4 worm cellular contexts compared by ENCODE assay signal in genomic region chrIV:11928388-11928787, ce11.
TF ChIP-seq lines count a peak whose summit lies in the region.

No protein-coding gene starts in this region.

TF ChIP-seq in whole organism, L2 larva, 48 proteins besides CTCF, POLR2A, EP300 and RAD21:
- TF ChIP-seq F13H6.1 (tag; optimal IDR thresholded peaks at IDR 0.05; lab: Kevin White, UChicago) = peak; percentile 14
- no peak for TF ChIP-seq peb-1 (tag; optimal IDR thresholded peaks at IDR 0.05; lab: Kevin White, UChicago)
- TF ChIP-seq crh-2 (tag; optimal IDR thresholded peaks at IDR 0.05; lab: Kevin White, UChicago) = peak; percentile 9
- TF ChIP-seq ceh-16 (tag; optimal IDR thresholded peaks at IDR 0.05; lab: Kevin White, UChicago) = peak; percentile 0
- TF ChIP-seq fos-1 (tag; optimal IDR thresholded peaks at IDR 0.05; lab: Kevin White, UChicago) = peak; percentile 40
- peak; percentile 77 for TF ChIP-seq sma-3 (GFP tag; optimal IDR thresholded peaks at IDR 0.05; lab: Kevin White, UChicago)
- TF ChIP-seq lsy-2 (tag; optimal IDR thresholded peaks at IDR 0.05; lab: Kevin White, UChicago) = no peak
- TF ChIP-seq unc-55 (GFP tag; optimal IDR thresholded peaks at IDR 0.05; lab: Kevin White, UChicago) = no peak
- no peak for TF ChIP-seq aly-2 (tag; optimal IDR thresholded peaks at IDR 0.05; lab: Kevin White, UChicago)
- TF ChIP-seq nhr-25 (tag; optimal IDR thresholded peaks at IDR 0.05; lab: Kevin White, UChicago) = peak; percentile 17
- peak; percentile 33 for TF ChIP-seq lin-11 (tag; optimal IDR thresholded peaks at IDR 0.05; lab: Kevin White, UChicago)
- peak; percentile 34 for TF ChIP-seq C34F6.9 (tag; optimal IDR thresholded peaks at IDR 0.05; lab: Kevin White, UChicago)
- TF ChIP-seq ztf-11 (tag; optimal IDR thresholded peaks at IDR 0.05; lab: Kevin White, UChicago) = no peak
- TF ChIP-seq nhr-11 (tag; optimal IDR thresholded peaks at IDR 0.05; lab: Kevin White, UChicago) = no peak
- no peak for TF ChIP-seq mbf-1 (tag; optimal IDR thresholded peaks at IDR 0.05; lab: Kevin White, UChicago)
- TF ChIP-seq sma-9 (GFP tag; optimal IDR thresholded peaks at IDR 0.05; lab: Kevin White, UChicago) = peak; percentile 56
- TF ChIP-seq sma-9 (tag; optimal IDR thresholded peaks at IDR 0.05; lab: Kevin White, UChicago) = no peak
- peak; percentile 29 for TF ChIP-seq sem-4 (tag; optimal IDR thresholded peaks at IDR 0.05; lab: Kevin White, UChicago)
- TF ChIP-seq ceh-82 (tag; optimal IDR thresholded peaks at IDR 0.05; lab: Kevin White, UChicago) = no peak
- TF ChIP-seq ZK546.5 (tag; optimal IDR thresholded peaks at IDR 0.05; lab: Kevin White, UChicago) = no peak
- peak; percentile 26 for TF ChIP-seq nhr-21 (tag; optimal IDR thresholded peaks at IDR 0.05; lab: Kevin White, UChicago)
- TF ChIP-seq gmeb-1 (tag; optimal IDR thresholded peaks at IDR 0.05; lab: Kevin White, UChicago) = peak; percentile 42
- TF ChIP-seq nhr-129 (tag; optimal IDR thresholded peaks at IDR 0.05; lab: Kevin White, UChicago) = peak; percentile 49
- TF ChIP-seq egl-27 (tag; optimal IDR thresholded peaks at IDR 0.05; lab: Kevin White, UChicago) = no peak

TF ChIP-seq in whole organism, L4 larva, 104 proteins besides CTCF, POLR2A, EP300 and RAD21 (continues in another document):
- TF ChIP-seq ZK337.2 (GFP tag; IDR thresholded peaks at IDR 0.05; lab: Robert Waterston, UW) (peak; percentile 47; the same call in 1 of the 2 replicates), Y5F2A.4 (GFP tag; optimal IDR thresholded peaks at IDR 0.05; lab: Kevin White, UChicago) (no peak), hlh-11 (tag; optimal IDR thresholded peaks at IDR 0.05; lab: Kevin White, UChicago) (peak; percentile 57), cey-2 (tag; optimal IDR thresholded peaks at IDR 0.05; lab: Kevin White, UChicago; ENCODE audit: borderline replicate concordance, insufficient read depth) (no peak), ceh-82 (tag; optimal IDR thresholded peaks at IDR 0.05; lab: Kevin White, UChicago) (no peak), madf-9 (GFP tag; conservative IDR thresholded peaks at IDR 0.05; lab: Robert Waterston, UW) (no peak), snpc-1.2 (GFP tag; IDR thresholded peaks at IDR 0.05; lab: Robert Waterston, UW) (peak; percentile 91), nhr-42 (GFP tag; IDR thresholded peaks at IDR 0.05; lab: Robert Waterston, UW) (peak; percentile 70; the same call in 1 of the 2 replicates), arid-1 (GFP tag; conservative IDR thresholded peaks at IDR 0.05; lab: Robert Waterston, UW) (peak; percentile 71), hif-1 (tag; optimal IDR thresholded peaks at IDR 0.05; lab: Kevin White, UChicago) (no peak), hmg-1.1 (GFP tag; IDR thresholded peaks at IDR 0.05; lab: Robert Waterston, UW) (peak; percentile 68), unc-39 (tag; optimal IDR thresholded peaks at IDR 0.05; lab: Kevin White, UChicago) (no peak), ZK546.5 (tag; optimal IDR thresholded peaks at IDR 0.05; lab: Kevin White, UChicago) (no peak), hlh-30 (tag; optimal IDR thresholded peaks at IDR 0.05; lab: Kevin White, UChicago; ENCODE audit: insufficient read depth) (peak; percentile 60), saeg-2 (GFP tag; IDR thresholded peaks at IDR 0.05; lab: Robert Waterston, UW) (peak; percentile 76; the same call in 1 of the 2 replicates), zip-2 (tag; optimal IDR thresholded peaks at IDR 0.05; lab: Kevin White, UChicago) (no peak), daf-19 (GFP tag; conservative IDR thresholded peaks at IDR 0.05; lab: Robert Waterston, UW) (no peak), nhr-10 (tag; optimal IDR thresholded peaks at IDR 0.05; lab: Kevin White, UChicago) (no peak), dmd-8 (GFP tag; IDR thresholded peaks at IDR 0.05; lab: Robert Waterston, UW) (peak; percentile 87; the same call in 1 of the 2 replicates), mdl-1 (tag; optimal IDR thresholded peaks at IDR 0.05; lab: Kevin White, UChicago) (peak in 1 of 2 experiments; percentile 39), spr-1 (tag; optimal IDR thresholded peaks at IDR 0.05; lab: Kevin White, UChicago) (peak; percentile 39), zfp-2 (tag; optimal IDR thresholded peaks at IDR 0.05; lab: Kevin White, UChicago) (no peak), dmd-6 (GFP tag; IDR thresholded peaks at IDR 0.05; lab: Robert Waterston, UW) (peak; percentile 74)

TF ChIP-seq in whole organism, late embryonic, 69 proteins besides CTCF, POLR2A, EP300 and RAD21 (continues in another document):
- TF ChIP-seq fkh-6 (tag; optimal IDR thresholded peaks at IDR 0.05; lab: Kevin White, UChicago) (peak; percentile 19), ceh-45 (GFP tag; IDR thresholded peaks at IDR 0.05; lab: Robert Waterston, UW) (no peak), ceh-14 (tag; optimal IDR thresholded peaks at IDR 0.05; lab: Kevin White, UChicago) (no peak), ama-1 (optimal IDR thresholded peaks at IDR 0.05; lab: Kevin White, UChicago) (no peak), ceh-22 (tag; optimal IDR thresholded peaks at IDR 0.05; lab: Kevin White, UChicago) (no peak), ceh-6 (GFP tag; optimal IDR thresholded peaks at IDR 0.05; lab: Kevin White, UChicago) (peak; percentile 44), T23F11.4 (GFP tag; optimal IDR thresholded peaks at IDR 0.05; lab: Kevin White, UChicago) (peak; percentile 30), elt-2 (tag; optimal IDR thresholded peaks at IDR 0.05; lab: Kevin White, UChicago) (peak; percentile 25), ahr-1 (tag; optimal IDR thresholded peaks at IDR 0.05; lab: Kevin White, UChicago) (no peak), pax-1 (tag; optimal IDR thresholded peaks at IDR 0.05; lab: Kevin White, UChicago) (no peak), nhr-11 (tag; optimal IDR thresholded peaks at IDR 0.05; lab: Kevin White, UChicago) (no peak), ztf-16 (tag; optimal IDR thresholded peaks at IDR 0.05; lab: Kevin White, UChicago) (no peak), unc-3 (GFP tag; conservative IDR thresholded peaks at IDR 0.05; lab: Robert Waterston, UW) (no peak), unc-3 (tag; optimal IDR thresholded peaks at IDR 0.05; lab: Kevin White, UChicago) (no peak), ttx-3 (tag; optimal IDR thresholded peaks at IDR 0.05; lab: Kevin White, UChicago) (no peak), ceh-48 (tag; optimal IDR thresholded peaks at IDR 0.05; lab: Kevin White, UChicago) (no peak), pag-3 (tag; optimal IDR thresholded peaks at IDR 0.05; lab: Kevin White, UChicago; ENCODE audit: borderline replicate concordance) (no peak), unc-42 (tag; optimal IDR thresholded peaks at IDR 0.05; lab: Kevin White, UChicago) (no peak), ref-2 (tag; optimal IDR thresholded peaks at IDR 0.05; lab: Kevin White, UChicago) (peak; percentile 50), sox-2 (GFP tag; IDR thresholded peaks at IDR 0.05; lab: Robert Waterston, UW) (no peak), gmeb-2 (tag; optimal IDR thresholded peaks at IDR 0.05; lab: Kevin White, UChicago) (peak; percentile 18), ceh-24 (tag; optimal IDR thresholded peaks at IDR 0.05; lab: Kevin White, UChicago) (no peak), sdc-2 (tag; optimal IDR thresholded peaks at IDR 0.05; lab: Kevin White, UChicago) (no peak), syd-9 (tag; optimal IDR thresholded peaks at IDR 0.05; lab: Kevin White, UChicago) (peak; percentile 27), hlh-8 (tag; optimal IDR thresholded peaks at IDR 0.05; lab: Kevin White, UChicago) (no peak), ceh-2 (tag; optimal IDR thresholded peaks at IDR 0.05; lab: Kevin White, UChicago) (no peak), nhr-232 (tag; optimal IDR thresholded peaks at IDR 0.05; lab: Kevin White, UChicago) (peak; percentile 43)

TF ChIP-seq in whole organism, mixed stage, embryonic, 35 proteins besides CTCF, POLR2A, EP300 and RAD21:
- TF ChIP-seq mls-2 (tag; optimal IDR thresholded peaks at IDR 0.05; lab: Kevin White, UChicago) (peak; percentile 59), sem-2 (GFP tag; optimal IDR thresholded peaks at IDR 0.05; lab: Kevin White, UChicago) (peak; percentile 58), ztf-11 (tag; optimal IDR thresholded peaks at IDR 0.05; lab: Kevin White, UChicago) (no peak), drap-1 (GFP tag; optimal IDR thresholded peaks at IDR 0.05; lab: Kevin White, UChicago) (peak; percentile 52), unc-120 (tag; optimal IDR thresholded peaks at IDR 0.05; lab: Kevin White, UChicago; ENCODE audit: poor library complexity, severe bottlenecking) (peak; percentile 33), lin-32 (GFP tag; optimal IDR thresholded peaks at IDR 0.05; lab: Kevin White, UChicago) (peak; percentile 32), nhr-237 (tag; optimal IDR thresholded peaks at IDR 0.05; lab: Kevin White, UChicago) (no peak), lsy-2 (tag; optimal IDR thresholded peaks at IDR 0.05; lab: Kevin White, UChicago) (no peak), sptf-1 (tag; optimal IDR thresholded peaks at IDR 0.05; lab: Kevin White, UChicago) (peak; percentile 26), cnd-1 (tag; optimal IDR thresholded peaks at IDR 0.05; lab: Kevin White, UChicago) (peak; percentile 35), ham-2 (GFP tag; optimal IDR thresholded peaks at IDR 0.05; lab: Kevin White, UChicago) (peak; percentile 68), ceh-83 (GFP tag; optimal IDR thresholded peaks at IDR 0.05; lab: Kevin White, UChicago) (peak; percentile 71), M03D4.4 (tag; optimal IDR thresholded peaks at IDR 0.05; lab: Kevin White, UChicago) (peak; percentile 63)
